Worm (Caenorhabditis elegans): ENCODE data around the gene zipt-13.

ce11 chrX:10274470-10274869 lies 37.7 kb upstream of the zipt-13 start:
- TF ChIP-seq snpc-4 (tag; optimal IDR thresholded peaks at IDR 0.05) (no peak), nhr-28 (tag; optimal IDR thresholded peaks at IDR 0.05) (no peak), xbp-1 (tag; optimal IDR thresholded peaks at IDR 0.05) (no peak), ces-1 (GFP tag; optimal IDR thresholded peaks at IDR 0.05) (no peak), pqm-1 (tag; optimal IDR thresholded peaks at IDR 0.05) (no peak), ama-1 (optimal IDR thresholded peaks at IDR 0.05) (no peak), ztf-4 (tag; optimal IDR thresholded peaks at IDR 0.05) (no peak)

Data from whole organism, L1 larva.